Fruit fly (Drosophila melanogaster) whole organism, wandering third instar larva: Measurements from ENCODE around the gene Paip2.

ENCODE experiments used
- Abd-B ChIP-seq: fragments of >200 bp; optimal IDR thresholded peaks from 2 replicates; lab custom pipeline; 2017; ENCODE audit warnings: missing biosample characterization, missing genetic modification characterization
- CG32264 ChIP-seq: fragments of 200-800 bp; sonication (Bioruptor generic); optimal IDR thresholded peaks from 2 replicates; lab custom pipeline; 2016; ENCODE audit warnings: missing biosample characterization, missing genetic modification characterization
- CG9705 ChIP-seq: fragments of 200-800 bp; sonication (Bioruptor generic); optimal IDR thresholded peaks from 2 replicates; lab custom pipeline; 2018; ENCODE audit warnings: missing biosample characterization, mild to moderate bottlenecking, missing genetic modification characterization
- CrebA ChIP-seq: fragments of 200-800 bp; sonication (Bioruptor generic); optimal IDR thresholded peaks from 2 replicates; lab custom pipeline; 2016; ENCODE audit warnings: missing biosample characterization, mild to moderate bottlenecking, missing genetic modification characterization, borderline replicate concordance
- Dfd ChIP-seq: fragments of >200 bp; optimal IDR thresholded peaks from 2 replicates; lab custom pipeline; 2017; ENCODE audit warnings: missing biosample characterization, missing genetic modification characterization
- Dif ChIP-seq: fragments of 200-275, 200-300 bp; sonication (Bioruptor generic); optimal IDR thresholded peaks from 2 replicates; lab custom pipeline; 2018; ENCODE audit warnings: missing biosample characterization, missing genetic modification characterization; ENCODE audit not compliant: partially characterized antibody
- GATAd ChIP-seq: sonication (Bioruptor generic); optimal IDR thresholded peaks from 2 replicates; lab custom pipeline; 2016; ENCODE audit warnings: missing biosample characterization, missing genetic modification characterization
- HLH106 ChIP-seq: fragments of 200-800 bp; optimal IDR thresholded peaks from 3 replicates; lab custom pipeline; 2019; ENCODE audit warnings: missing biosample characterization, mild to moderate bottlenecking, missing genetic modification characterization, moderate library complexity
- Hnf4 ChIP-seq: fragments of 200-800 bp; sonication (Bioruptor generic); optimal IDR thresholded peaks from 2 replicates; lab custom pipeline; 2016; ENCODE audit warnings: missing biosample characterization, mild to moderate bottlenecking, missing genetic modification characterization
- Hr78 ChIP-seq: fragments of >200 bp; optimal IDR thresholded peaks from 2 replicates; lab custom pipeline; 2017; ENCODE audit warnings: missing biosample characterization, missing genetic modification characterization
- Hr83 ChIP-seq: fragments of 200-300 bp; sonication (Bioruptor generic); optimal IDR thresholded peaks from 2 replicates; lab custom pipeline; 2016; ENCODE audit warnings: missing biosample characterization, mild to moderate bottlenecking, missing genetic modification characterization, moderate library complexity; ENCODE audit not compliant: poor library complexity, severe bottlenecking
- Jra ChIP-seq: sonication (Bioruptor generic); optimal IDR thresholded peaks from 2 replicates; lab custom pipeline; 2016; ENCODE audit warnings: missing biosample characterization, missing genetic modification characterization
- Mio ChIP-seq: sonication (Bioruptor generic); optimal IDR thresholded peaks from 2 replicates; lab custom pipeline; 2016; ENCODE audit warnings: missing biosample characterization, missing genetic modification characterization
- Myc ChIP-seq: fragments of >200 bp; optimal IDR thresholded peaks from 2 replicates; lab custom pipeline; 2017
- N ChIP-seq: fragments of >200 bp; optimal IDR thresholded peaks from 2 replicates; lab custom pipeline; 2018; ENCODE audit warnings: missing biosample characterization, missing external identifiers, missing genetic modification characterization
- OdsH ChIP-seq: fragments of 200-800 bp; sonication (Bioruptor generic); optimal IDR thresholded peaks from 2 replicates; lab custom pipeline; 2016; ENCODE audit warnings: missing biosample characterization, mild to moderate bottlenecking, missing genetic modification characterization
- Rel ChIP-seq, 2 experiments: fragments of 200-800 bp; sonication (Bioruptor generic) in 1 of 2; optimal IDR thresholded peaks; 2 replicates in 1 of 2; 3 replicates in 1 of 2; lab custom pipeline; 2016 to 2019; ENCODE audit warnings: mild to moderate bottlenecking in 2 of 2, missing biosample characterization in 2 of 2, missing genetic modification characterization in 2 of 2, moderate library complexity in 1 of 2
- Sp1 ChIP-seq: fragments of 200-800 bp; sonication (Bioruptor generic); optimal IDR thresholded peaks from 3 replicates; lab custom pipeline; 2019; ENCODE audit warnings: missing biosample characterization, mild to moderate bottlenecking, missing genetic modification characterization, moderate library complexity
- Vsx2 ChIP-seq: fragments of 200-300, 225-300 bp; sonication (Bioruptor generic); optimal IDR thresholded peaks from 2 replicates; lab custom pipeline; 2018; ENCODE audit warnings: missing biosample characterization, missing genetic modification characterization; ENCODE audit not compliant: partially characterized antibody
- br ChIP-seq: fragments of 200-800 bp; sonication (Bioruptor generic); optimal IDR thresholded peaks from 2 replicates; lab custom pipeline; 2016; ENCODE audit warnings: missing biosample characterization, missing genetic modification characterization
- brk ChIP-seq: fragments of 200-800 bp; sonication (Bioruptor generic); optimal IDR thresholded peaks from 2 replicates; lab custom pipeline; 2016; ENCODE audit warnings: missing biosample characterization, mild to moderate bottlenecking, missing genetic modification characterization
- dl ChIP-seq, 2 experiments: fragments of 175-275, 200-275 bp in 1 of 2; fragments of 200-275 bp in 1 of 2; sonication (Bioruptor generic); optimal IDR thresholded peaks; lab custom pipeline; 2018; ENCODE audit warnings: mild to moderate bottlenecking in 2 of 2, missing biosample characterization in 2 of 2, missing genetic modification characterization in 2 of 2, moderate library complexity in 2 of 2; ENCODE audit not compliant: partially characterized antibody in 2 of 2, insufficient read depth in 1 of 2
- dmrt93B ChIP-seq: fragments of 200-800 bp; sonication (Bioruptor generic); optimal IDR thresholded peaks from 2 replicates; lab custom pipeline; 2018; ENCODE audit warnings: missing biosample characterization, mild to moderate bottlenecking, missing genetic modification characterization
- dsf ChIP-seq: sonication (Bioruptor generic); optimal IDR thresholded peaks from 2 replicates; lab custom pipeline; 2016; ENCODE audit warnings: missing biosample characterization, missing genetic modification characterization, borderline replicate concordance
- ey ChIP-seq: fragments of 200-800 bp; sonication (Bioruptor generic); optimal IDR thresholded peaks from 2 replicates; lab custom pipeline; 2016; ENCODE audit warnings: missing biosample characterization, missing genetic modification characterization
- foxo ChIP-seq, 2 experiments: fragments of 200-800 bp; sonication (Bioruptor generic); optimal IDR thresholded peaks; 2 replicates in 1 of 2; 3 replicates in 1 of 2; lab custom pipeline; 2016 to 2017; ENCODE audit warnings: missing biosample characterization in 2 of 2, missing genetic modification characterization in 2 of 2
- fru ChIP-seq: fragments of 200-800 bp; sonication (Bioruptor generic); optimal IDR thresholded peaks from 3 replicates; lab custom pipeline; 2016; ENCODE audit warnings: missing biosample characterization, mild to moderate bottlenecking, missing genetic modification characterization
- h ChIP-seq: fragments of 200-800 bp; sonication (Bioruptor generic); optimal IDR thresholded peaks from 3 replicates; lab custom pipeline; 2016; ENCODE audit warnings: missing biosample characterization, mild to moderate bottlenecking, missing genetic modification characterization
- jim ChIP-seq: fragments of 175-275, 200-325 bp; sonication (Bioruptor generic); optimal IDR thresholded peaks from 2 replicates; lab custom pipeline; 2016; ENCODE audit warnings: missing biosample characterization, mild to moderate bottlenecking, missing genetic modification characterization
- lola ChIP-seq: fragments of >200 bp; optimal IDR thresholded peaks from 2 replicates; lab custom pipeline; 2017; ENCODE audit warnings: missing biosample characterization, missing genetic modification characterization
- pan ChIP-seq: fragments of >200 bp; optimal IDR thresholded peaks from 2 replicates; lab custom pipeline; 2017
- psq ChIP-seq: fragments of 200-800 bp; sonication (Bioruptor generic); optimal IDR thresholded peaks from 3 replicates; lab custom pipeline; 2017; ENCODE audit warnings: missing biosample characterization, mild to moderate bottlenecking, missing genetic modification characterization, moderate library complexity
- rgr ChIP-seq: fragments of 200-800 bp; sonication (Bioruptor generic); optimal IDR thresholded peaks from 3 replicates; lab custom pipeline; 2016; ENCODE audit warnings: missing biosample characterization, mild to moderate bottlenecking, missing genetic modification characterization
- sage ChIP-seq: fragments of 200-800 bp; sonication (Bioruptor generic); optimal IDR thresholded peaks from 2 replicates; lab custom pipeline; 2016; ENCODE audit warnings: missing biosample characterization, mild to moderate bottlenecking, missing genetic modification characterization
- sv ChIP-seq: fragments of 200-800 bp; sonication (Bioruptor generic); optimal IDR thresholded peaks from 3 replicates; lab custom pipeline; 2016; ENCODE audit warnings: missing biosample characterization, missing genetic modification characterization
- tai ChIP-seq: sonication (Bioruptor generic); optimal IDR thresholded peaks from 2 replicates; lab custom pipeline; 2016; ENCODE audit warnings: missing biosample characterization, missing genetic modification characterization
- usp ChIP-seq: fragments of >200 bp; optimal IDR thresholded peaks from 2 replicates; lab custom pipeline; 2017; ENCODE audit warnings: missing biosample characterization, missing genetic modification characterization
- woc ChIP-seq: sonication (Bioruptor generic); optimal IDR thresholded peaks from 2 replicates; lab custom pipeline; 2016; ENCODE audit warnings: missing biosample characterization, mild to moderate bottlenecking, missing genetic modification characterization

Paip2 gene

dm6 chr3R:12974447-12974846 lies 6.1 kb upstream of the Paip2 start (continued):
- no peak for TF ChIP-seq CG9705
- TF ChIP-seq Mio (GFP tag; lab: Kevin White, UChicago): no peak
- peak; percentile 47 for TF ChIP-seq OdsH (GFP tag; lab: Kevin White, UChicago)
- TF ChIP-seq Sp1 (GFP tag; lab: Kevin White, UChicago): no peak

- no peak for TF ChIP-seq Hr78 (GFP tag; lab: Kevin White, UChicago)
- peak; percentile 95 for TF ChIP-seq Dfd
- TF ChIP-seq Vsx2 (GFP tag; lab: Kevin White, UChicago): no peak
- no peak for TF ChIP-seq OdsH (GFP tag; lab: Kevin White, UChicago)
- TF ChIP-seq, all 38 proteins: peak for 1
Observed at dm6 chr3R:12975223-12975622, 5.4 kb upstream of the Paip2 start.

- TF ChIP-seq dsf (GFP tag; lab: Kevin White, UChicago): no peak
- no peak for TF ChIP-seq Hr78 (GFP tag; lab: Kevin White, UChicago)
- no peak for TF ChIP-seq sv
- TF ChIP-seq Myc (lab: Kevin White, UChicago): no peak
- TF ChIP-seq GATAd (GFP tag; lab: Kevin White, UChicago): no peak
- TF ChIP-seq rgr (GFP tag; lab: Kevin White, UChicago): no peak
- TF ChIP-seq brk (GFP tag; lab: Kevin White, UChicago): no peak
- no peak for TF ChIP-seq Mio (GFP tag; lab: Kevin White, UChicago)
- no peak for TF ChIP-seq CG9705
- no peak for TF ChIP-seq Dfd
- no peak for TF ChIP-seq fru
- no peak for TF ChIP-seq OdsH (GFP tag; lab: Kevin White, UChicago)
- no peak for TF ChIP-seq h
- no peak for TF ChIP-seq dl (GFP tag; optimal IDR thresholded peaks at IDR 0.05; lab: Kevin White, UChicago; ENCODE audit: insufficient read depth in 1 of 2, partially characterized antibody in 2 of 2)
Observed at dm6 chr3R:12977371-12978050, 3.1 kb upstream of the Paip2 start, which contains the start of the genes CG7381 and CG7091. CG7381 (minus strand) TSS chr3R:12977471. CG7091 (plus strand) TSS chr3R:12978000.

dm6 chr3R:12981334-12982166 lies 958 bp downstream of the Paip2 start:
- TF ChIP-seq foxo (GFP tag; optimal IDR thresholded peaks at IDR 0.05; lab: Kevin White, UChicago) (peak in 1 of 2 experiments; percentile 72), rgr (GFP tag; lab: Kevin White, UChicago) (peak; percentile 46), dsf (GFP tag; lab: Kevin White, UChicago) (no peak), Abd-B (GFP tag; lab: Kevin White, UChicago) (no peak), sage (GFP tag; lab: Kevin White, UChicago) (no peak), Hr78 (GFP tag; lab: Kevin White, UChicago) (no peak), dl (GFP tag; optimal IDR thresholded peaks at IDR 0.05; lab: Kevin White, UChicago; ENCODE audit: insufficient read depth in 1 of 2, partially characterized antibody in 2 of 2) (no peak), Dfd (no peak), OdsH (GFP tag; lab: Kevin White, UChicago) (no peak), Myc (lab: Kevin White, UChicago) (no peak), jim (peak; percentile 64), br (GFP tag; lab: Kevin White, UChicago) (no peak), tai (GFP tag; lab: Kevin White, UChicago) (no peak), Rel (GFP tag; optimal IDR thresholded peaks at IDR 0.05; lab: Kevin White, UChicago) (no peak), Rel (tag; optimal IDR thresholded peaks at IDR 0.05; lab: Kevin White, UChicago) (no peak), woc (GFP tag; lab: Kevin White, UChicago) (no peak), CG9705 (peak; percentile 31), psq (GFP tag; lab: Kevin White, UChicago) (peak; percentile 18), Vsx2 (GFP tag; lab: Kevin White, UChicago) (no peak), lola (GFP tag; lab: Kevin White, UChicago) (no peak), Sp1 (GFP tag; lab: Kevin White, UChicago) (peak; percentile 74), dmrt93B (peak; percentile 28), GATAd (GFP tag; lab: Kevin White, UChicago) (no peak), Jra (GFP tag; lab: Kevin White, UChicago) (no peak), Hr83 (GFP tag; lab: Kevin White, UChicago) (peak; percentile 36), CG32264 (GFP tag; lab: Kevin White, UChicago) (peak; percentile 27), pan (lab: Kevin White, UChicago) (no peak), Hnf4 (no peak), Mio (GFP tag; lab: Kevin White, UChicago) (no peak), usp (GFP tag; lab: Kevin White, UChicago) (no peak), ey (GFP tag; lab: Kevin White, UChicago) (peak; percentile 22), CrebA (GFP tag; lab: Kevin White, UChicago) (no peak), brk (GFP tag; lab: Kevin White, UChicago) (peak; percentile 37), fru (peak; percentile 63), sv (peak; percentile 33), HLH106 (tag; lab: Kevin White, UChicago) (peak; percentile 69), N (GFP tag; lab: Kevin White, UChicago) (peak; percentile 33), Dif (no peak)
